Fruit fly (Drosophila melanogaster) whole organism, embryonic: Measurements from ENCODE around the gene Sbp2.
A peak's percentile ranks its signal among the peaks of the same experiment; 100 is the strongest.

Experiments
- B-H1 ChIP-seq: fragments of 200-800 bp; sonication (Bioruptor generic); IDR thresholded peaks from 3 replicates; pipeline ENCODE4 v1.3.6; 2022; ENCODE audit warnings: missing biosample characterization, missing genetic modification characterization
- Bteb2 ChIP-seq: fragments of 200-800 bp; sonication (Bioruptor generic); optimal IDR thresholded peaks from 2 replicates; lab custom pipeline; 2016; ENCODE audit warnings: missing biosample characterization, missing genetic modification characterization
- CG10462 ChIP-seq: fragments of 200-800 bp; sonication (Bioruptor generic); optimal IDR thresholded peaks from 2 replicates; lab custom pipeline; 2016; ENCODE audit warnings: missing biosample characterization, missing genetic modification characterization
- CG10979 ChIP-seq: fragments of 200-800 bp; sonication (Bioruptor generic); optimal IDR thresholded peaks from 2 replicates; lab custom pipeline; 2018; ENCODE audit warnings: missing biosample characterization, mild to moderate bottlenecking, missing genetic modification characterization, moderate library complexity
- CG11085 ChIP-seq: fragments of 200-800 bp; sonication (Bioruptor generic); IDR thresholded peaks from 2 replicates; pipeline ENCODE4 v1.3.6; 2022; ENCODE audit warnings: missing biosample characterization, missing genetic modification characterization
- CG11504 ChIP-seq: fragments of 200-800 bp; sonication (Bioruptor generic); optimal IDR thresholded peaks from 3 replicates; lab custom pipeline; 2019; ENCODE audit warnings: missing biosample characterization, mild to moderate bottlenecking, missing genetic modification characterization, moderate library complexity
- CG16813 ChIP-seq: fragments of 200-800 bp; sonication (Bioruptor generic); IDR thresholded peaks from 3 replicates; pipeline ENCODE4 v1.3.6; 2022; ENCODE audit warnings: missing biosample characterization, missing genetic modification characterization; ENCODE audit not compliant: partially characterized antibody
- CG17568 ChIP-seq: fragments of 200-800 bp; sonication (Bioruptor generic); optimal IDR thresholded peaks from 2 replicates; lab custom pipeline; 2018; ENCODE audit warnings: missing biosample characterization, mild to moderate bottlenecking, missing genetic modification characterization, moderate library complexity
- CG1832 ChIP-seq: fragments of 200-800 bp; sonication (Bioruptor generic); optimal IDR thresholded peaks from 2 replicates; lab custom pipeline; 2017; ENCODE audit warnings: missing biosample characterization, mild to moderate bottlenecking, missing genetic modification characterization, inconsistent platforms
- CG30431 ChIP-seq: fragments of 200-800 bp; sonication (Bioruptor generic); optimal IDR thresholded peaks from 2 replicates; lab custom pipeline; 2017; ENCODE audit warnings: missing biosample characterization, missing genetic modification characterization
- CG31388 ChIP-seq: fragments of 200-800 bp; sonication (Bioruptor generic); optimal IDR thresholded peaks from 2 replicates; lab custom pipeline; 2016; ENCODE audit warnings: missing biosample characterization, missing genetic modification characterization
- CG32772 ChIP-seq: fragments of 200-800 bp; sonication (Bioruptor generic); IDR thresholded peaks from 2 replicates; pipeline ENCODE4 v1.3.6; 2022; ENCODE audit warnings: missing biosample characterization, missing genetic modification characterization
- CG3726 ChIP-seq: fragments of 200-800 bp; sonication (Bioruptor generic); IDR thresholded peaks from 3 replicates; pipeline ENCODE4, ENCODE4 v1.3.6; 2022; ENCODE audit warnings: missing biosample characterization, missing genetic modification characterization
- CG4617 ChIP-seq: fragments of 200-800 bp; sonication (Bioruptor generic); optimal IDR thresholded peaks from 3 replicates; lab custom pipeline; 2016; ENCODE audit warnings: missing biosample characterization, missing genetic modification characterization, borderline replicate concordance
- CG8290 ChIP-seq, 3 experiments: fragments of 200-800 bp; sonication (Bioruptor generic); optimal IDR thresholded peaks; 2 replicates each; lab custom pipeline; 2016 to 2019; ENCODE audit warnings: missing biosample characterization in 3 of 3, missing genetic modification characterization in 3 of 3, mild to moderate bottlenecking in 2 of 3, moderate library complexity in 1 of 3
- CG8359 ChIP-seq: fragments of 200-800 bp; sonication (Bioruptor generic); optimal IDR thresholded peaks from 2 replicates; lab custom pipeline; 2017; ENCODE audit warnings: missing biosample characterization, mild to moderate bottlenecking, missing genetic modification characterization, borderline replicate concordance
- CG8924 ChIP-seq: fragments of 200-800 bp; optimal IDR thresholded peaks from 3 replicates; lab custom pipeline; 2019; ENCODE audit warnings: missing biosample characterization, mild to moderate bottlenecking, missing genetic modification characterization, moderate library complexity
- CHES-1-like ChIP-seq: fragments of 200-800 bp; sonication (Bioruptor generic); optimal IDR thresholded peaks from 2 replicates; lab custom pipeline; 2016; ENCODE audit warnings: missing biosample characterization, missing genetic modification characterization
- Dref ChIP-seq: fragments of 200-800 bp; sonication (Bioruptor generic); IDR thresholded peaks from 2 replicates; pipeline ENCODE4 v1.3.6; 2022; ENCODE audit warnings: missing biosample characterization, missing genetic modification characterization
- E2f1 ChIP-seq: fragments of 200-800 bp; sonication (Bioruptor generic); IDR thresholded peaks from 2 replicates; pipeline ENCODE4 v1.3.6; 2022; ENCODE audit warnings: missing biosample characterization, missing genetic modification characterization
- HmgZ ChIP-seq: fragments of 200-800 bp; sonication (Bioruptor generic); optimal IDR thresholded peaks from 2 replicates; lab custom pipeline; 2018; ENCODE audit warnings: missing biosample characterization, mild to moderate bottlenecking, missing genetic modification characterization
- Jarid2 ChIP-seq: fragments of 200-800 bp; sonication (Bioruptor generic); optimal IDR thresholded peaks from 3 replicates; lab custom pipeline; 2017; ENCODE audit warnings: mild to moderate bottlenecking, missing biosample characterization, missing genetic modification reagents, missing genetic modification characterization
- Ptx1 ChIP-seq: fragments of 200-800 bp; sonication (Bioruptor generic); IDR thresholded peaks from 2 replicates; pipeline ENCODE4 v1.3.6; 2022; ENCODE audit warnings: missing biosample characterization, missing genetic modification characterization
- abd-A ChIP-seq: fragments of 200-800 bp; sonication (Bioruptor generic); optimal IDR thresholded peaks from 3 replicates; lab custom pipeline; 2019; ENCODE audit warnings: missing biosample characterization, mild to moderate bottlenecking, missing genetic modification characterization, moderate library complexity
- bab2 ChIP-seq: fragments of 200-800 bp; sonication (Bioruptor generic); optimal IDR thresholded peaks from 2 replicates; lab custom pipeline; 2016; ENCODE audit warnings: missing biosample characterization, missing genetic modification characterization
- br ChIP-seq: fragments of >200 bp; optimal IDR thresholded peaks from 2 replicates; lab custom pipeline; 2017
- cato ChIP-seq: fragments of 200-800 bp; sonication (Bioruptor generic); optimal IDR thresholded peaks from 2 replicates; lab custom pipeline; 2016; ENCODE audit warnings: missing biosample characterization, missing genetic modification characterization, borderline replicate concordance
- chinmo ChIP-seq: fragments of 200-800 bp; sonication (Bioruptor generic); IDR thresholded peaks from 4 replicates; pipeline ENCODE4 v1.3.6; 2022; ENCODE audit warnings: missing biosample characterization, missing genetic modification characterization; ENCODE audit not compliant: partially characterized antibody
- corto ChIP-seq: fragments of 200-800 bp; sonication (Bioruptor generic); optimal IDR thresholded peaks from 2 replicates; lab custom pipeline; 2016; ENCODE audit warnings: missing biosample characterization, mild to moderate bottlenecking, missing genetic modification characterization, moderate library complexity
- crc ChIP-seq: fragments of 200-800 bp; sonication (Bioruptor generic); optimal IDR thresholded peaks from 2 replicates; lab custom pipeline; 2016; ENCODE audit warnings: missing biosample characterization, missing genetic modification characterization
- dmrt99B ChIP-seq: fragments of 200-800 bp; sonication (Bioruptor generic); optimal IDR thresholded peaks from 2 replicates; lab custom pipeline; 2018; ENCODE audit warnings: missing biosample characterization, mild to moderate bottlenecking, missing genetic modification characterization, moderate library complexity
- en ChIP-seq: fragments of 200-800 bp; sonication (Bioruptor generic); optimal IDR thresholded peaks from 2 replicates; lab custom pipeline; 2016; ENCODE audit warnings: missing biosample characterization, missing genetic modification characterization
- fru ChIP-seq: fragments of >200 bp; optimal IDR thresholded peaks from 2 replicates; lab custom pipeline; 2017
- gsb-n ChIP-seq: fragments of 200-800 bp; sonication (Bioruptor generic); optimal IDR thresholded peaks from 3 replicates; lab custom pipeline; 2018; ENCODE audit warnings: missing biosample characterization, mild to moderate bottlenecking, missing genetic modification characterization
- ham ChIP-seq: fragments of 200-800 bp; sonication (Bioruptor generic); IDR thresholded peaks from 2 replicates; pipeline ENCODE4 v1.3.6; 2022; ENCODE audit warnings: missing biosample characterization, missing genetic modification characterization
- inv ChIP-seq: fragments of 200-800 bp; sonication (Bioruptor generic); IDR thresholded peaks from 2 replicates; pipeline ENCODE4 v1.3.6; 2022; ENCODE audit warnings: missing biosample characterization, missing genetic modification characterization; ENCODE audit not compliant: partially characterized antibody
- jigr1 ChIP-seq: fragments of 200-800 bp; sonication (Bioruptor generic); IDR thresholded peaks from 3 replicates; pipeline ENCODE4 v1.3.6; 2022; ENCODE audit warnings: missing biosample characterization, missing genetic modification characterization
- jumu ChIP-seq: fragments of 200-800 bp; sonication (Bioruptor generic); optimal IDR thresholded peaks from 3 replicates; lab custom pipeline; 2016; ENCODE audit warnings: missing biosample characterization, missing genetic modification characterization
- lola ChIP-seq, 3 experiments: fragments of >200 bp in 2 of 3; fragments of 200-800 bp in 1 of 3; sonication (Bioruptor generic) in 1 of 3; optimal IDR thresholded peaks; 2 replicates each; lab custom pipeline; 2017 to 2019; ENCODE audit warnings: missing biosample characterization in 3 of 3, missing genetic modification characterization in 3 of 3, mild to moderate bottlenecking in 1 of 3, moderate library complexity in 1 of 3
- luna ChIP-seq: fragments of 200-800 bp; sonication (Bioruptor generic); optimal IDR thresholded peaks from 2 replicates; lab custom pipeline; 2016; ENCODE audit warnings: missing biosample characterization, missing genetic modification characterization
- odd ChIP-seq: fragments of 200-800 bp; sonication (Bioruptor generic); optimal IDR thresholded peaks from 2 replicates; lab custom pipeline; 2017; ENCODE audit warnings: missing biosample characterization, mild to moderate bottlenecking, missing genetic modification characterization
- org-1 ChIP-seq: fragments of 200-800 bp; sonication (Bioruptor generic); optimal IDR thresholded peaks from 2 replicates; lab custom pipeline; 2017; ENCODE audit warnings: missing biosample characterization, missing genetic modification characterization
- salm ChIP-seq: fragments of 200-800 bp; sonication (Bioruptor generic); optimal IDR thresholded peaks from 2 replicates; lab custom pipeline; 2018; ENCODE audit warnings: missing biosample characterization, mild to moderate bottlenecking, missing genetic modification characterization
- sr ChIP-seq: fragments of 200-800 bp; sonication (Bioruptor generic); IDR thresholded peaks from 3 replicates; pipeline ENCODE4 v1.3.6; 2022; ENCODE audit warnings: missing biosample characterization, missing genetic modification characterization
- ssp ChIP-seq: fragments of 200-800 bp; sonication (Bioruptor generic); IDR thresholded peaks from 2 replicates; pipeline ENCODE4 v1.3.6; 2022; ENCODE audit warnings: missing biosample characterization, missing genetic modification characterization
- tio ChIP-seq: fragments of 200-800 bp; sonication (Bioruptor generic); optimal IDR thresholded peaks from 2 replicates; lab custom pipeline; 2017; ENCODE audit warnings: missing biosample characterization, missing genetic modification characterization, inconsistent platforms
- vfl ChIP-seq: fragments of 200-800 bp; sonication (Bioruptor generic); optimal IDR thresholded peaks from 2 replicates; lab custom pipeline; 2016; ENCODE audit warnings: missing biosample characterization, missing genetic modification characterization
- wek ChIP-seq: fragments of 200-800 bp; sonication (Bioruptor generic); optimal IDR thresholded peaks from 3 replicates; lab custom pipeline; 2018; ENCODE audit warnings: missing biosample characterization, mild to moderate bottlenecking, missing genetic modification characterization, moderate library complexity
- zf30C ChIP-seq: fragments of 200-800 bp; sonication (Bioruptor generic); optimal IDR thresholded peaks from 3 replicates; lab custom pipeline; 2018; ENCODE audit warnings: missing biosample characterization, mild to moderate bottlenecking, missing genetic modification characterization

The Sbp2 gene

DNA sequence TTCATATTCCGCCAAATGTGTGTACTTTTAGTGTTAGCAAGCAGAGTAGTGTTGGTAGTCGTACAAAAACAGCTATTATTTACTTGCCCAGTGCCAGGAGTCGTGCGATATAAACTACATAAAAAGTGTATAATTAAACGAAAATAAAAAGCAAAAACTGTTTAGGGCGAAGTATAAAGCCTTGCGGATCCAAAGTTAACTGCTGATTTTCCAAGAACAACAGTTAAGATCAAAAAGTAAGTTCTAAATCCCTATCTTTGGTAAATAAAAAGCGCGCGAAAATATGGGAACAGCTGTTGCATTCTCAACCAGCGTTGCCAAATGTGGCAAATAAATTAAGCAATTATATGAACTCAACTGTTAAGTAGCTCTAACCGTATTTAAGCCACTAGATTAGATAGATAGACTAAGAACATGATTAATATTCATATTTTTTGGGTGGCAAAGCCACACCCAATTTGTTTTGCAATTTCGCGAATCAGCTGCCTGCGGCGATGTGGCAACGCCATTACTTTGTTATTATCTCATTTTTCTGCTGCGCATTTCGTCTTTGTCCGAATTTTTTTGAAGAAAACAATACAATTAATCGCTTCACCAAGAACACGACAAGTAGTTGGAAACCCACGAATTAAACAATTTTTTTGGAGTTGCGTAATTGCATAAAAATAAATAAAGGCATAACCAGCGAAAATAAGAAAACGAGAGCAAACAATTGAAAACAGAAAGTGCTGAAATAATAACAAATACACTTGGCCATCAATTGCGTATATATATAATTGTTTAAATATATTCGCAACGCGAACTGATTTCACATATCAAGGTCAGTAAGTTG, 36.5 kb downstream of the Sbp2 start, which contains the start of the genes Prim1 and CG7083 (continued):
- no peak for TF ChIP-seq corto (GFP tag; lab: Kevin White, UChicago)
- no peak for TF ChIP-seq cato
- TF ChIP-seq sr (GFP tag; lab: Robert Waterston, UW): no peak
- TF ChIP-seq dmrt99B (tag; lab: Kevin White, UChicago): no peak
- TF ChIP-seq wek (GFP tag; lab: Kevin White, UChicago): peak; percentile 44
- peak; percentile 47 for TF ChIP-seq CG8290 (GFP tag; optimal IDR thresholded peaks at IDR 0.05; lab: Kevin White, UChicago)
- TF ChIP-seq CG8290 (tag; optimal IDR thresholded peaks at IDR 0.05; lab: Kevin White, UChicago): peak; percentile 36 to 72
- peak; percentile 41 for TF ChIP-seq vfl (GFP tag; lab: Kevin White, UChicago)
- no peak for TF ChIP-seq fru
- TF ChIP-seq Ptx1: peak; percentile 43; the same call in 1 of the 2 replicates
- no peak for TF ChIP-seq CG8359
- TF ChIP-seq CG16813 (GFP tag; lab: Robert Waterston, UW): no peak
- peak; percentile 20 for TF ChIP-seq salm (tag; lab: Kevin White, UChicago)
- peak; percentile 84 for TF ChIP-seq CG4617 (GFP tag; lab: Kevin White, UChicago)
- TF ChIP-seq org-1 (GFP tag; lab: Kevin White, UChicago): no peak
- TF ChIP-seq jumu: peak; percentile 64
- peak; percentile 76 for TF ChIP-seq CHES-1-like (GFP tag; lab: Kevin White, UChicago)
- no peak for TF ChIP-seq jigr1 (GFP tag; lab: Robert Waterston, UW)
- TF ChIP-seq CG11085: no peak
- TF ChIP-seq ssp (GFP tag; lab: Robert Waterston, UW): no peak
- TF ChIP-seq Dref (GFP tag; lab: Robert Waterston, UW): no peak
- no peak for TF ChIP-seq Jarid2 (GFP tag; lab: Kevin White, UChicago)
- no peak for TF ChIP-seq abd-A
- TF ChIP-seq en: peak; percentile 32
- peak; percentile 23 for TF ChIP-seq CG30431 (GFP tag; lab: Kevin White, UChicago)
- peak; percentile 64 for TF ChIP-seq HmgZ (tag; lab: Kevin White, UChicago)
- peak; percentile 35 for TF ChIP-seq crc
- TF ChIP-seq CG10462 (GFP tag; lab: Kevin White, UChicago): peak; percentile 48
- TF ChIP-seq inv (GFP tag; lab: Robert Waterston, UW): no peak
- peak; percentile 50 for TF ChIP-seq CG10979 (tag; lab: Kevin White, UChicago)
- TF ChIP-seq CG1832: no peak
- no peak for TF ChIP-seq ham (GFP tag; lab: Robert Waterston, UW)
- TF ChIP-seq CG3726 (GFP tag; lab: Robert Waterston, UW): no peak
- TF ChIP-seq lola (GFP tag; optimal IDR thresholded peaks at IDR 0.05; lab: Kevin White, UChicago): peak in 1 of 3 experiments; percentile 55
- no peak for TF ChIP-seq br
- peak; percentile 29 for TF ChIP-seq gsb-n (tag; lab: Kevin White, UChicago)
- peak; percentile 61 for TF ChIP-seq bab2 (GFP tag; lab: Kevin White, UChicago)
- peak; percentile 7 for TF ChIP-seq CG31388
- TF ChIP-seq CG17568 (GFP tag; lab: Kevin White, UChicago): no peak
- peak; percentile 51 for TF ChIP-seq Bteb2
- TF ChIP-seq CG8924 (tag; lab: Kevin White, UChicago): peak; percentile 49
- TF ChIP-seq E2f1 (GFP tag; lab: Robert Waterston, UW): peak; percentile 85
- no peak for TF ChIP-seq CG32772
- TF ChIP-seq odd (GFP tag; lab: Kevin White, UChicago): no peak
- TF ChIP-seq zf30C (GFP tag; lab: Kevin White, UChicago): no peak
- peak; percentile 5 for TF ChIP-seq luna
- TF ChIP-seq B-H1 (GFP tag; lab: Robert Waterston, UW): no peak
- no peak for TF ChIP-seq chinmo (GFP tag; lab: Robert Waterston, UW)
- TF ChIP-seq tio (GFP tag; lab: Kevin White, UChicago): no peak
- no peak for TF ChIP-seq CG11504
